Worm (Caenorhabditis elegans) whole organism, L1 larva: ENCODE measurements around the gene C05C10.7.
A peak's percentile ranks its signal among the peaks of the same experiment; 100 is the strongest.

ENCODE experiments used
- C04F5.9 ChIP-seq: sonication (generic microtip); optimal IDR thresholded peaks from 2 replicates; lab custom pipeline; 2016; ENCODE audit warnings: missing genetic modification characterization, missing compliant biosample characterization
- efl-3 ChIP-seq: fragments of 200-800 bp; sonication (Bioruptor generic); optimal IDR thresholded peaks from 2 replicates; lab custom pipeline; 2018; ENCODE audit warnings: mild to moderate bottlenecking, missing genetic modification characterization, missing compliant biosample characterization
- fos-1 ChIP-seq: fragments of 150-350 bp; optimal IDR thresholded peaks from 2 replicates; lab custom pipeline; 2014; ENCODE audit warnings: missing biosample characterization, missing genetic modification characterization
- grh-1 ChIP-seq: fragments of 200-800 bp; sonication (Bioruptor generic); IDR thresholded peaks from 2 replicates; pipeline ENCODE4 v1.3.6; 2022; ENCODE audit warnings: missing genetic modification reagents, missing genetic modification characterization, missing compliant biosample characterization
- nhr-237 ChIP-seq: fragments of 150-350 bp; optimal IDR thresholded peaks from 2 replicates; lab custom pipeline; 2014; ENCODE audit warnings: missing biosample characterization, missing genetic modification characterization
- nhr-76 ChIP-seq: sonication (generic microtip); optimal IDR thresholded peaks from 2 replicates; lab custom pipeline; 2017; ENCODE audit warnings: missing biosample characterization, missing genetic modification characterization
- nhr-77 ChIP-seq: fragments of 150-350 bp; optimal IDR thresholded peaks from 2 replicates; lab custom pipeline; 2014; ENCODE audit warnings: missing biosample characterization, missing genetic modification characterization
- rnt-1 ChIP-seq: sonication (generic microtip); optimal IDR thresholded peaks from 2 replicates; lab custom pipeline; 2016; ENCODE audit warnings: mild to moderate bottlenecking, missing genetic modification characterization, moderate library complexity, missing compliant biosample characterization
- tbx-2 ChIP-seq: sonication (generic microtip); optimal IDR thresholded peaks from 2 replicates; lab custom pipeline; 2016; ENCODE audit warnings: missing genetic modification characterization, missing compliant biosample characterization
- vab-15 ChIP-seq: sonication (generic microtip); optimal IDR thresholded peaks from 2 replicates; lab custom pipeline; 2017; ENCODE audit warnings: missing genotype, mild to moderate bottlenecking, missing genetic modification characterization, missing compliant biosample characterization

DNA sequence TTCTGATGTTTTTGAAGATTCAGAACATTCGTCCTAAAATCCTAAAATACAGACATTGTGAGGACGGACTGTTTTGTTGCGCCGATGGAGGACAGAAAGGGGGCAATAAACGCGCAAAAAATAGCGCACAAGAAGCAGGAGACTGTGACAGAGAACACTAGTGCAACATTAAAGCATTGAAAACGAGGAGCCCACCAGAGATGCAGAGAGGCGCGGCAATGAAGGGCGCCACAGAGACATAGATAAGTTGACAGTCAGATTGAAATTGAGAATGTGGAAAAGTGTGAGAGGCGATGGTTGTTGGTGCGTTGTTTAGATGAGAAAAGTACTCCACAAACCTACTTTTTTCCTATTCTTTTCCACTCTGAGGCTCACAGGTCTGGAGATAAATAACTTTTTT, 36.2 kb upstream of the C05C10.7 start, which contains the start of gene aakg-5:
- TF ChIP-seq C04F5.9 (tag; lab: Kevin White, UChicago), result peak; percentile 56
- TF ChIP-seq vab-15 (tag; lab: Kevin White, UChicago), result no peak
- peak; percentile 90 for TF ChIP-seq rnt-1
- TF ChIP-seq nhr-237 (tag; lab: Kevin White, UChicago), result peak; percentile 45
- peak; percentile 88 for TF ChIP-seq grh-1 (GFP tag; lab: Robert Waterston, UW)
- no peak for TF ChIP-seq efl-3 (GFP tag; lab: Kevin White, UChicago)
- peak; percentile 90 for TF ChIP-seq nhr-77 (tag; lab: Kevin White, UChicago)
- peak; percentile 92 for TF ChIP-seq tbx-2 (tag; lab: Kevin White, UChicago)
- peak; percentile 67 for TF ChIP-seq fos-1
- no peak for TF ChIP-seq nhr-76
